Worm (Caenorhabditis elegans) whole organism, L3 larva: ENCODE measurements around the gene F12E12.2.

Source experiments
- elt-3 ChIP-seq, 3 experiments: fragments of 150-350 bp in 1 of 3; sonication (generic microtip) in 2 of 3; optimal IDR thresholded peaks; 2 replicates in 2 of 3; 4 replicates in 1 of 3; lab custom pipeline; 2014 to 2017; ENCODE audit warnings: missing biosample characterization in 3 of 3, missing genetic modification characterization in 3 of 3
- ztf-11 ChIP-seq: fragments of 150-350 bp; optimal IDR thresholded peaks from 2 replicates; lab custom pipeline; 2014; ENCODE audit warnings: missing biosample characterization, missing genetic modification characterization

DNA sequence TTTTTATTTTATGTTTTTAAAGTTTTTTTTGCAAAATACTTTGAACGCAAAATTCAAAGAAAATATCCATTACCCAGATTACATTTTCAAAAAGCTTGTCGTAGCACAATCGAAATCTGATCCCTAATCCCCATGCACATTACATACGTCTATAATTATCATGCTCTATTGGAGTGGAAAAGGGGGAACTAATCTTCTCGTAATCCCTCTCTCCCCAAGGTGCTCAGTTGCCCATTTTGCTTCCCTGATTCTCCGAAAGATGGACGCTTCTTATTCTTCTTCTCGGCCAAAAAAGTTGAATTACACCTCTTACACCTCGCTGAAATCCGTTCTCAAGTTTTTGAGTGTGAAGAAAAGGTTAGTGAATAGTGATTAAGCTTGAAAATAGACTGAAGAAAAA is 28.7 kb upstream of the F12E12.2 start, which contains the start of gene fbxc-53:
- no peak for TF ChIP-seq elt-3 (tag; optimal IDR thresholded peaks at IDR 0.05; lab: Kevin White, UChicago)
- no peak for TF ChIP-seq ztf-11 (tag; lab: Kevin White, UChicago)
